Fruit fly (Drosophila melanogaster): ENCODE measurements around the gene Atpalpha.

Gene Atpalpha

dm6 chr3R:20948448-20949174 lies at the start of gene Atpalpha:
Atpalpha (plus strand) TSS chr3R:20948714.
- TF ChIP-seq kay (GFP tag; ENCODE audit: borderline replicate concordance) (no peak), tj (GFP tag; optimal IDR thresholded peaks at IDR 0.05) (peak; percentile 2), bab1 (GFP tag; optimal IDR thresholded peaks at IDR 0.05) (peak; percentile 29), cnc (optimal IDR thresholded peaks at IDR 0.05) (no peak), cic (GFP tag; optimal IDR thresholded peaks at IDR 0.05) (no peak), toe (GFP tag; optimal IDR thresholded peaks at IDR 0.05) (peak; percentile 33), CG7101 (tag; optimal IDR thresholded peaks at IDR 0.05) (no peak), CG33017 (tag; optimal IDR thresholded peaks at IDR 0.05) (no peak)

dm6 chr3R:20901656-20902055 lies 46.9 kb upstream of the Atpalpha start, which contains the start of gene Grik:
Grik (plus strand) TSS chr3R:20901956.
- no peak for TF ChIP-seq CG14711 (tag; optimal IDR thresholded peaks at IDR 0.05)
- no peak for TF ChIP-seq CG12768 (GFP tag; optimal IDR thresholded peaks at IDR 0.05)

dm6 chr3R:20905418-20905817 lies 43.1 kb upstream of the Atpalpha start, which contains the start of gene TotX:
TotX (minus strand) TSS chr3R:20905518.
- TF ChIP-seq kay (GFP tag; ENCODE audit: borderline replicate concordance) (no peak), toe (GFP tag; optimal IDR thresholded peaks at IDR 0.05) (no peak), cic (GFP tag; optimal IDR thresholded peaks at IDR 0.05) (no peak), Mnt (GFP tag; optimal IDR thresholded peaks at IDR 0.05) (no peak), Hr96 (GFP tag; optimal IDR thresholded peaks at IDR 0.05) (no peak), tj (GFP tag; optimal IDR thresholded peaks at IDR 0.05) (no peak), cnc (optimal IDR thresholded peaks at IDR 0.05) (no peak), bab1 (GFP tag; optimal IDR thresholded peaks at IDR 0.05) (no peak), CG5204 (GFP tag; optimal IDR thresholded peaks at IDR 0.05) (no peak), CG7101 (tag; optimal IDR thresholded peaks at IDR 0.05) (no peak), CG1620 (GFP tag; optimal IDR thresholded peaks at IDR 0.05) (no peak), CG33017 (tag; optimal IDR thresholded peaks at IDR 0.05) (no peak), Crg-1 (GFP tag; optimal IDR thresholded peaks at IDR 0.05) (no peak)

- TF ChIP-seq pad (GFP tag; optimal IDR thresholded peaks at IDR 0.05) (no peak), CG5204 (GFP tag; optimal IDR thresholded peaks at IDR 0.05) (no peak), toe (GFP tag; optimal IDR thresholded peaks at IDR 0.05) (no peak), bab1 (GFP tag; optimal IDR thresholded peaks at IDR 0.05) (peak; percentile 2)
Measured at dm6 chr3R:20908641-20909040, 39.9 kb upstream of the Atpalpha start.

dm6 chr3R:20912725-20913124 lies 35.8 kb upstream of the Atpalpha start:
- TF ChIP-seq ovo (GFP tag; optimal IDR thresholded peaks at IDR 0.05) (no peak), CG7045 (GFP tag; optimal IDR thresholded peaks at IDR 0.05) (no peak), cic (GFP tag; optimal IDR thresholded peaks at IDR 0.05) (peak; percentile 55), toe (GFP tag; optimal IDR thresholded peaks at IDR 0.05) (no peak), kay (GFP tag; ENCODE audit: borderline replicate concordance) (peak; percentile 52), Crg-1 (GFP tag; optimal IDR thresholded peaks at IDR 0.05) (no peak), CG7101 (tag; optimal IDR thresholded peaks at IDR 0.05) (no peak), bab1 (GFP tag; optimal IDR thresholded peaks at IDR 0.05) (no peak), pad (GFP tag; optimal IDR thresholded peaks at IDR 0.05) (no peak), tj (GFP tag; optimal IDR thresholded peaks at IDR 0.05) (no peak), CG12768 (GFP tag; optimal IDR thresholded peaks at IDR 0.05) (no peak)

dm6 chr3R:20914103-20914502 lies 34.4 kb upstream of the Atpalpha start, which contains the start of gene hdly:
hdly (plus strand) TSS chr3R:20914296.
- TF ChIP-seq CG12768 (GFP tag; optimal IDR thresholded peaks at IDR 0.05) (peak; percentile 91), toe (GFP tag; optimal IDR thresholded peaks at IDR 0.05) (peak; percentile 95), cnc (optimal IDR thresholded peaks at IDR 0.05) (no peak), CG1620 (GFP tag; optimal IDR thresholded peaks at IDR 0.05) (peak; percentile 66), Hr96 (GFP tag; optimal IDR thresholded peaks at IDR 0.05) (peak; percentile 94), CG33017 (tag; optimal IDR thresholded peaks at IDR 0.05) (peak; percentile 75), CG11617 (GFP tag; optimal IDR thresholded peaks at IDR 0.05) (peak; percentile 91), tj (GFP tag; optimal IDR thresholded peaks at IDR 0.05) (peak; percentile 82), CG7101 (tag; optimal IDR thresholded peaks at IDR 0.05) (peak; percentile 53), Crg-1 (GFP tag; optimal IDR thresholded peaks at IDR 0.05) (peak; percentile 31), bab1 (GFP tag; optimal IDR thresholded peaks at IDR 0.05) (no peak), cic (GFP tag; optimal IDR thresholded peaks at IDR 0.05) (peak; percentile 58), ovo (GFP tag; optimal IDR thresholded peaks at IDR 0.05) (peak; percentile 53), Clk (GFP tag; optimal IDR thresholded peaks at IDR 0.05) (peak; percentile 25), pad (GFP tag; optimal IDR thresholded peaks at IDR 0.05) (peak; percentile 25), CG7045 (GFP tag; optimal IDR thresholded peaks at IDR 0.05) (peak; percentile 83), CG5204 (GFP tag; optimal IDR thresholded peaks at IDR 0.05) (peak; percentile 84), kay (GFP tag; ENCODE audit: borderline replicate concordance) (peak; percentile 99), Mnt (GFP tag; optimal IDR thresholded peaks at IDR 0.05) (peak; percentile 45), CG14711 (tag; optimal IDR thresholded peaks at IDR 0.05) (peak; percentile 34)

- peak; percentile 17 for TF ChIP-seq kay (GFP tag; ENCODE audit: borderline replicate concordance)
- peak; percentile 55 for TF ChIP-seq tj (GFP tag; optimal IDR thresholded peaks at IDR 0.05)
- no peak for TF ChIP-seq cic (GFP tag; optimal IDR thresholded peaks at IDR 0.05)
Measured at dm6 chr3R:20915828-20916227, 32.7 kb upstream of the Atpalpha start.
